Fruit fly (Drosophila melanogaster) Kc167 (cell line): Measurements from ENCODE around the gene CG11970.

Experiments used
- Myc ChIP-seq: fragments of >200 bp; optimal IDR thresholded peaks from 2 replicates; lab custom pipeline; 2017; ENCODE audit warnings: missing external identifiers
- h ChIP-seq: fragments of >200 bp; optimal IDR thresholded peaks from 3 replicates; lab custom pipeline; 2018; ENCODE audit warnings: missing external identifiers
- insv ChIP-seq: fragments of >200 bp; optimal IDR thresholded peaks from 3 replicates; lab custom pipeline; 2018; ENCODE audit warnings: missing external identifiers
- psq ChIP-seq: fragments of >200 bp; optimal IDR thresholded peaks from 2 replicates; lab custom pipeline; 2017; ENCODE audit warnings: missing external identifiers
- ttk ChIP-seq: sonication (Bioruptor generic); optimal IDR thresholded peaks from 2 replicates; lab custom pipeline; 2017; ENCODE audit warnings: missing external identifiers

- TF ChIP-seq insv (lab: Kevin White, UChicago) = no peak
- TF ChIP-seq ttk (lab: Kevin White, UChicago) = no peak
- no peak for TF ChIP-seq Myc (lab: Kevin White, UChicago)
- TF ChIP-seq h (lab: Kevin White, UChicago) = no peak
- TF ChIP-seq psq (lab: Kevin White, UChicago) = no peak
Observed at dm6 chr3R:9027082-9027481, 42.6 kb downstream of the CG11970 start.
